Worm (Caenorhabditis elegans): ENCODE results near the gene dach-1.

dach-1 gene

DNA sequence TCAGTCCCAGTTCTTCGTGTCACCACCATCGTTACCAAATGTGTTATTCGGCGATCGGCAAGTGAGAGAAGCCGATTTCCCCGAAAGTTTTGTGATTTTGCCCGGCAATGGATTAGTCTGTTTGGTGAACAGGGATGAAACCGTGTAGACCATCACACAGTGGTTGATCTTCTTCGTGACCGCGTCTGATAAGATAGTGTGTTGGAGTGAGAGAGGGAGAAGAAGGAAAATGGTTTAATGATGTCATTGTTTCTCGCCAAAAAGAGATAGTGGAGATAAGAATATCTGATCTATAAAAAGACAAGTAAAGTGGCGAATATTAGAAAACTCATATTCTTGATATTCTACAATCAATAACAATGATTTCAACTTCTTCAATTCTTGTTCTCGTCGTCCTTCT lies 30.0 kb downstream of the dach-1 start, which contains the start of gene nlp-31:
Gene nlp-31, plus strand, starts transcription at position 237 of the 400 bp plus-strand sequence.
- TF ChIP-seq ceh-36 (tag; optimal IDR thresholded peaks at IDR 0.05) (no peak), aly-1 (tag; optimal IDR thresholded peaks at IDR 0.05) (no peak), tra-4 (tag; optimal IDR thresholded peaks at IDR 0.05) (no peak), sea-1 (GFP tag; conservative IDR thresholded peaks at IDR 0.05) (no peak), ceh-13 (GFP tag; optimal IDR thresholded peaks at IDR 0.05) (no peak), B0310.2 (tag; optimal IDR thresholded peaks at IDR 0.05) (no peak), pes-1 (GFP tag; IDR thresholded peaks at IDR 0.05) (no peak), tbx-37 (GFP tag; conservative IDR thresholded peaks at IDR 0.05) (no peak), flt-1 (GFP tag; IDR thresholded peaks at IDR 0.05) (no peak), hmbx-1 (tag; optimal IDR thresholded peaks at IDR 0.05) (no peak), hmg-4 (GFP tag; optimal IDR thresholded peaks at IDR 0.05) (no peak), ets-7 (tag; optimal IDR thresholded peaks at IDR 0.05) (no peak), tbx-11 (GFP tag; IDR thresholded peaks at IDR 0.05) (no peak), F13C5.2 (tag; optimal IDR thresholded peaks at IDR 0.05) (no peak), ama-1 (optimal IDR thresholded peaks at IDR 0.05) (no peak), hnd-1 (tag; optimal IDR thresholded peaks at IDR 0.05) (no peak), scrt-1 (GFP tag; IDR thresholded peaks at IDR 0.05) (no peak)

DNA sequence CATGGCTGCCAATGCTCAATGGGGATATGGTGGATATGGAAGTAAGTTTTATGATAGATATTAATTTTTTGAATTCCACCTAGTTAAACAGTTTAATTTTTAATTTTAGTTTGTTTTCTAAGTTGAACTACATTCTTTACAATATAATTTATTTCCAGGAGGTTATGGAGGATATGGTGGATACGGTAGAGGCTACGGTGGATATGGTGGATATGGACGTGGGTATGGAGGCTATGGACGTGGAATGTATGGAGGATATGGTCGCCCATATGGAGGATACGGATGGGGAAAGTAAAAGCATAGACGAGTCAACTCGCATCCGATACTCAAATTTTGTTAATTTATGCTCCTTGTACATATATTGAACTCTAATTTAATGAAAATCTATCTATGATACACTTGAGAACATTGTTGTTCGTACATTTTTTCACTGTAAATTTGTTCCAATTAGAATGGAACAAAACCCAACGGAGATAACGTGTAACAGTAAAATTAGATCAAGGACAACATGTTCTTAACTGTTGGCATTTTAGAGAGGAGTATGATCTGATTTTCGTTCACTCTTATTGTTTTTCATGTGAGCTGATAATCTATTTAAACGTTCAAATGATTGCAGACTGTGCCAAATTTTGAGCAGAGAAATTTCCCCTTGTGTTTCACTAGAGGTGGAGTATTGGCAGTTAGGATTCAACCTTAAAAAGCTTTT lies 30.6 kb downstream of the dach-1 start:
- TF ChIP-seq ceh-13 (GFP tag; optimal IDR thresholded peaks at IDR 0.05) = no peak
- TF ChIP-seq ets-7 (tag; optimal IDR thresholded peaks at IDR 0.05) = no peak
- no peak for TF ChIP-seq sea-1 (GFP tag; conservative IDR thresholded peaks at IDR 0.05)
- no peak for TF ChIP-seq ama-1 (optimal IDR thresholded peaks at IDR 0.05)
- no peak for TF ChIP-seq F13C5.2 (tag; optimal IDR thresholded peaks at IDR 0.05)
- no peak for TF ChIP-seq ceh-36 (tag; optimal IDR thresholded peaks at IDR 0.05)
- TF ChIP-seq aly-1 (tag; optimal IDR thresholded peaks at IDR 0.05) = no peak
- no peak for TF ChIP-seq pes-1 (GFP tag; IDR thresholded peaks at IDR 0.05)
- TF ChIP-seq hmg-4 (GFP tag; optimal IDR thresholded peaks at IDR 0.05) = no peak
- TF ChIP-seq hmbx-1 (tag; optimal IDR thresholded peaks at IDR 0.05) = no peak
- no peak for TF ChIP-seq scrt-1 (GFP tag; IDR thresholded peaks at IDR 0.05)

DNA sequence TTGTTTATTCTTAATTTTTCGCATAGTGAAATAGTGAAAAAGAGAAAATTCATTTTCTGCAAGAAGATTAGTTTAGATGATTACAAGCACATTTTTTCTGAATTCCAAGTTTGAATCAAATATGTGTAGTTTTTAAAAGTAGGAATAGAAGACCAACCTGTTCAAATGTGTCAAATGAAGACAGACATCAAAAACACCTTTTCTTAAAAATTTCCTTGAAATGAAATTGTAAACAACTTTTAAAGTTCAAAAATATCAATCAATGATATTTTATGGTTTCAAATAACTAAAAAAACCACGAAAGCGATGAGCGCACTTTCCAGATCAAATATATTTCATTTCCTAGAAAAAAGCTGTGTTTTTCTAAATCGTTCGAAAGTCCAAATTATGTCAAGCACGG lies 31.9 kb downstream of the dach-1 start, which contains the start of gene nlp-30:
Gene nlp-30, plus strand, starts transcription at position 301 of the 400 bp plus-strand sequence.
- no peak for TF ChIP-seq flt-1 (GFP tag; IDR thresholded peaks at IDR 0.05)
- no peak for TF ChIP-seq ceh-36 (tag; optimal IDR thresholded peaks at IDR 0.05)
- no peak for TF ChIP-seq B0310.2 (tag; optimal IDR thresholded peaks at IDR 0.05)

DNA sequence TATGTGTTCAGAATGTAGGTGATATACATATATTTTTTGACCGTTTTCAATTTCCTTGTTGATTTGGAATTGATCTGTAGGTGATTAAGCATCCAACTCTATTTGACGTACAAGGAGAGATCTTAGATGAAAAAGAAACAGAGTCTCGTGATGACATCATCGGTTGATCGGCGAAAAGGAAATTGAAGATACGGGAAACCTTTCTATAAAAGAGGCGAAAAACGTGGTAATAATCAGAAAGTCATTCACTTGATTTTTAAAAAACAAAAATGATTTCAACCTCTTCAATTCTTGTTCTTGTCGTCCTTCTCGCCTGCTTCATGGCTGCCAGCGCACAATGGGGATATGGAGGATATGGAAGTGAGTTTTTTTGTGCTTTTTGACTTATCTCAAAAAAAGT lies 34.4 kb downstream of the dach-1 start, which contains the start of gene nlp-29:
Gene nlp-29, plus strand, starts transcription at position 248 of the 400 bp plus-strand sequence.
- TF ChIP-seq ets-7 (tag; optimal IDR thresholded peaks at IDR 0.05) (no peak), ceh-36 (tag; optimal IDR thresholded peaks at IDR 0.05) (no peak), aly-1 (tag; optimal IDR thresholded peaks at IDR 0.05) (no peak), flt-1 (GFP tag; IDR thresholded peaks at IDR 0.05) (no peak), scrt-1 (GFP tag; IDR thresholded peaks at IDR 0.05) (no peak), hmg-4 (GFP tag; optimal IDR thresholded peaks at IDR 0.05) (no peak), ama-1 (optimal IDR thresholded peaks at IDR 0.05) (no peak), F13C5.2 (tag; optimal IDR thresholded peaks at IDR 0.05) (no peak), hmbx-1 (tag; optimal IDR thresholded peaks at IDR 0.05) (no peak), B0310.2 (tag; optimal IDR thresholded peaks at IDR 0.05) (no peak), pes-1 (GFP tag; IDR thresholded peaks at IDR 0.05) (no peak), tbx-37 (GFP tag; conservative IDR thresholded peaks at IDR 0.05) (no peak), tra-4 (tag; optimal IDR thresholded peaks at IDR 0.05) (no peak), hnd-1 (tag; optimal IDR thresholded peaks at IDR 0.05) (no peak), sea-1 (GFP tag; conservative IDR thresholded peaks at IDR 0.05) (no peak), ceh-13 (GFP tag; optimal IDR thresholded peaks at IDR 0.05) (no peak), tbx-11 (GFP tag; IDR thresholded peaks at IDR 0.05) (no peak)

DNA sequence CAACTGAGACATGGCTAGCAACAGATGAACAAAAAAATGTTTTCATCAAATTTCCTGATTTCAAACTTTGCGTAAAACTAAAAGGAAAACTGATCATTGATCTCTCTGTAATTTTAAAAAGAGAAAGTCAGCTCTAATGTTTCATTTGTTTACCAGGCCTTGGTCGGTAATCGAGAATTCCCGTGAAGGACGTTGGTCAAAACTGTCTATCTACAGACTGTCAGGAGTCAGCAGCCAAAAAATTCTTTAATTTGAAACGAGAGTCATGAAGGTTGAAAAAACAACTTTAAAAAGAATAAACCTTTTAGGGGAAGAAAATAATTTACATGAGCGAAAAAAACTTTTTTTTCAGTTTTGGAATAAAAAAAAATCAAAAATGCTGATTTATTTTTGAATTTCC lies 35.3 kb downstream of the dach-1 start:
- TF ChIP-seq ceh-36 (tag; optimal IDR thresholded peaks at IDR 0.05) (no peak), tbx-37 (GFP tag; conservative IDR thresholded peaks at IDR 0.05) (no peak), ets-7 (tag; optimal IDR thresholded peaks at IDR 0.05) (no peak), hnd-1 (tag; optimal IDR thresholded peaks at IDR 0.05) (no peak), tbx-11 (GFP tag; IDR thresholded peaks at IDR 0.05) (no peak), flt-1 (GFP tag; IDR thresholded peaks at IDR 0.05) (no peak), ama-1 (optimal IDR thresholded peaks at IDR 0.05) (no peak), ceh-13 (GFP tag; optimal IDR thresholded peaks at IDR 0.05) (no peak), scrt-1 (GFP tag; IDR thresholded peaks at IDR 0.05) (no peak)

DNA sequence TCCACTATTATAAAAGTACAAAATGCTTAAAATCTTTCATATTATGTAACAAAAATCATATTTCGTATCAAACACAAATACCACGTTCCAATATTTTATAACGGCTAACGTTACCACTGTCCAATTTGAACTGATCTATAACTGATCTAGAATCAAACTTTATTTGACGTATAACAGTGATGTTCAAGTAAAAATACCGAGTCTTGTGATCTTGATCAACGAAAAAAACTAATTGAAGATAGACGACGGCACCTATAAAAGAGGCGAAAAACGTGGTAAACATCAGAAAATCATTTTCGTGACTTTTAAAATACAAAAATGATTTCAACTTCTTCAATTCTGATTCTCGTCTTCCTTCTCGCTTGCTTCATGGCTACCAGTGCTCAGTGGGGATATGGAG lies 37.8 kb downstream of the dach-1 start, which contains the start of gene nlp-28:
Gene nlp-28, plus strand, starts transcription at position 285 of the 400 bp plus-strand sequence.
- TF ChIP-seq aly-1 (tag; optimal IDR thresholded peaks at IDR 0.05) (no peak), hnd-1 (tag; optimal IDR thresholded peaks at IDR 0.05) (no peak), B0310.2 (tag; optimal IDR thresholded peaks at IDR 0.05) (no peak), hmg-4 (GFP tag; optimal IDR thresholded peaks at IDR 0.05) (no peak), ceh-36 (tag; optimal IDR thresholded peaks at IDR 0.05) (no peak), hmbx-1 (tag; optimal IDR thresholded peaks at IDR 0.05) (no peak), ama-1 (optimal IDR thresholded peaks at IDR 0.05) (no peak), tbx-11 (GFP tag; IDR thresholded peaks at IDR 0.05) (no peak), ceh-13 (GFP tag; optimal IDR thresholded peaks at IDR 0.05) (no peak), pes-1 (GFP tag; IDR thresholded peaks at IDR 0.05) (no peak), ets-7 (tag; optimal IDR thresholded peaks at IDR 0.05) (no peak), F13C5.2 (tag; optimal IDR thresholded peaks at IDR 0.05) (no peak), tra-4 (tag; optimal IDR thresholded peaks at IDR 0.05) (no peak)

DNA sequence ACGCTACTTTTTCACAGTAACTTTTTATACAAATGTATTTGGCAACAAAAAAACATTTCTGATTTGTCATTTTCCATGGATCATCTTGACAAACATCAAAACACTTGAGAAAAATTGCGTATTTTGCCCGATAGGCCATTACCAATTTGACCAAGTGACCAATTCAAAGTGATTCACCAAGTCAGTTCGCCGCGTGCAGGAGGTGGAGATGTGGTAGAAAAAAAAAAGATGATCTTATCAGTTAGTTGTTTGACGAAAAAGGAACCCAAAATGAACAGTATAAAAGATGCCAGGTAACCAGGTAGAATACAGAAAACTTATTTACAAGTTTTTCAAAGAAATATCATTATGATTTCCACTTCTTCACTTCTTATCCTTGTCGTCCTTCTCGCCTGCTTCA lies 39.2 kb downstream of the dach-1 start, which contains the start of gene nlp-27:
Gene nlp-27, plus strand, starts transcription at position 309 of the 400 bp plus-strand sequence.
- TF ChIP-seq ama-1 (optimal IDR thresholded peaks at IDR 0.05) (no peak), F13C5.2 (tag; optimal IDR thresholded peaks at IDR 0.05) (no peak), ceh-13 (GFP tag; optimal IDR thresholded peaks at IDR 0.05) (no peak), scrt-1 (GFP tag; IDR thresholded peaks at IDR 0.05) (no peak), sea-1 (GFP tag; conservative IDR thresholded peaks at IDR 0.05) (no peak), tra-4 (tag; optimal IDR thresholded peaks at IDR 0.05) (no peak), hnd-1 (tag; optimal IDR thresholded peaks at IDR 0.05) (no peak), ets-7 (tag; optimal IDR thresholded peaks at IDR 0.05) (no peak), hmg-4 (GFP tag; optimal IDR thresholded peaks at IDR 0.05) (no peak), pes-1 (GFP tag; IDR thresholded peaks at IDR 0.05) (no peak), tbx-37 (GFP tag; conservative IDR thresholded peaks at IDR 0.05) (no peak), aly-1 (tag; optimal IDR thresholded peaks at IDR 0.05) (no peak), flt-1 (GFP tag; IDR thresholded peaks at IDR 0.05) (no peak), B0310.2 (tag; optimal IDR thresholded peaks at IDR 0.05) (no peak), ceh-36 (tag; optimal IDR thresholded peaks at IDR 0.05) (no peak), hmbx-1 (tag; optimal IDR thresholded peaks at IDR 0.05) (no peak), tbx-11 (GFP tag; IDR thresholded peaks at IDR 0.05) (no peak)
